Fruit fly (Drosophila melanogaster) whole organism, embryonic: Measurements from ENCODE around the gene Seipin.
A peak's percentile ranks its signal among the peaks of the same experiment; 100 is the strongest.

Source experiments
- Abd-B ChIP-seq: fragments of 200-800 bp; sonication (Bioruptor generic); optimal IDR thresholded peaks from 2 replicates; lab custom pipeline; 2018; ENCODE audit warnings: missing biosample characterization, mild to moderate bottlenecking, missing genetic modification characterization, moderate library complexity
- Ada2b ChIP-seq: fragments of 200-800 bp; sonication (Bioruptor generic); IDR thresholded peaks from 2 replicates; pipeline ENCODE4 v1.3.6; 2022; ENCODE audit warnings: missing biosample characterization, missing genetic modification characterization
- Aef1 ChIP-seq: fragments of 200-800 bp; sonication (Bioruptor generic); IDR thresholded peaks from 3 replicates; pipeline ENCODE4 v1.3.6; 2022; ENCODE audit warnings: missing biosample characterization, missing genetic modification characterization
- Blimp-1 ChIP-seq: fragments of 200-800 bp; sonication (Bioruptor generic); optimal IDR thresholded peaks from 3 replicates; lab custom pipeline; 2018; ENCODE audit warnings: missing biosample characterization, missing genetic modification characterization, mild to moderate bottlenecking, moderate library complexity, missing genetic modification reagents
- BtbVII ChIP-seq: fragments of 200-800 bp; sonication (Bioruptor generic); optimal IDR thresholded peaks from 3 replicates; lab custom pipeline; 2017; ENCODE audit warnings: missing biosample characterization, mild to moderate bottlenecking, missing genetic modification characterization
- C15 ChIP-seq: fragments of 200-800 bp; sonication (Bioruptor generic); IDR thresholded peaks from 3 replicates; pipeline ENCODE4 v1.3.6; 2022; ENCODE audit warnings: missing biosample characterization, missing genetic modification characterization
- CG10366 ChIP-seq: fragments of 200-800 bp; sonication (Bioruptor generic); IDR thresholded peaks from 2 replicates; pipeline ENCODE4 v1.3.6; 2022; ENCODE audit warnings: missing biosample characterization, missing genetic modification characterization
- CG10654 ChIP-seq: fragments of 200-800 bp; sonication (Bioruptor generic); optimal IDR thresholded peaks from 2 replicates; lab custom pipeline; 2016; ENCODE audit warnings: missing biosample characterization, missing genetic modification characterization
- CG14667 ChIP-seq: fragments of 200-800 bp; sonication (Bioruptor generic); IDR thresholded peaks from 2 replicates; pipeline ENCODE4 v1.3.6; 2022; ENCODE audit warnings: missing biosample characterization, missing genetic modification characterization
- CG17186 ChIP-seq: fragments of 200-800 bp; sonication (Bioruptor generic); optimal IDR thresholded peaks from 3 replicates; lab custom pipeline; 2017; ENCODE audit warnings: missing biosample characterization, missing genetic modification reagents, missing genetic modification characterization
- CG17328 ChIP-seq: fragments of 200-800 bp; sonication (Bioruptor generic); IDR thresholded peaks from 2 replicates; pipeline ENCODE4 v1.3.6; 2022; ENCODE audit warnings: missing biosample characterization, missing genetic modification characterization
- CG2129 ChIP-seq: fragments of 200-800 bp; sonication (Bioruptor generic); IDR thresholded peaks from 2 replicates; pipeline ENCODE4 v1.3.6; 2022; ENCODE audit warnings: missing biosample characterization, missing genetic modification characterization; ENCODE audit not compliant: partially characterized antibody
- CG4282 ChIP-seq: fragments of 200-800 bp; sonication (Bioruptor generic); optimal IDR thresholded peaks from 2 replicates; lab custom pipeline; 2016; ENCODE audit warnings: missing biosample characterization, missing genetic modification characterization
- CG4424 ChIP-seq: fragments of 200-800 bp; sonication (Bioruptor generic); optimal IDR thresholded peaks from 3 replicates; lab custom pipeline; 2016; ENCODE audit warnings: missing biosample characterization, missing genetic modification characterization
- CG8281 ChIP-seq: fragments of 200-800 bp; sonication (Bioruptor generic); optimal IDR thresholded peaks from 2 replicates; lab custom pipeline; 2018; ENCODE audit warnings: missing biosample characterization, mild to moderate bottlenecking, missing genetic modification characterization, moderate library complexity
- Dek ChIP-seq: fragments of 200-800 bp; sonication (Bioruptor generic); optimal IDR thresholded peaks from 3 replicates; lab custom pipeline; 2019; ENCODE audit warnings: missing biosample characterization, mild to moderate bottlenecking, missing genetic modification characterization, moderate library complexity
- Dip2 ChIP-seq: fragments of 200-800 bp; sonication (Bioruptor generic); IDR thresholded peaks from 2 replicates; pipeline ENCODE4 v1.3.6; 2022; ENCODE audit warnings: missing biosample characterization, missing genetic modification characterization
- Fer1 ChIP-seq: fragments of 200-800 bp; sonication (Bioruptor generic); optimal IDR thresholded peaks from 2 replicates; lab custom pipeline; 2017; ENCODE audit warnings: missing biosample characterization, mild to moderate bottlenecking, missing genetic modification characterization
- Fer3 ChIP-seq: fragments of 200-800 bp; sonication (Bioruptor generic); optimal IDR thresholded peaks from 2 replicates; lab custom pipeline; 2018; ENCODE audit warnings: missing biosample characterization, mild to moderate bottlenecking, missing genetic modification characterization, moderate library complexity
- H15 ChIP-seq: fragments of 200-800 bp; sonication (Bioruptor generic); IDR thresholded peaks from 3 replicates; pipeline ENCODE4 v1.3.6; 2022; ENCODE audit warnings: missing biosample characterization, missing genetic modification characterization
- Hr78 ChIP-seq, 2 experiments: fragments of 200-800 bp in 1 of 2; fragments of >200 bp in 1 of 2; sonication (Bioruptor generic) in 1 of 2; optimal IDR thresholded peaks; 2 replicates each; lab custom pipeline; 2017 to 2019; ENCODE audit warnings: missing biosample characterization in 2 of 2, missing genetic modification characterization in 2 of 2, mild to moderate bottlenecking in 1 of 2, moderate library complexity in 1 of 2
- Jarid2 ChIP-seq: fragments of 200-800 bp; sonication (Bioruptor generic); optimal IDR thresholded peaks from 3 replicates; lab custom pipeline; 2017; ENCODE audit warnings: mild to moderate bottlenecking, missing biosample characterization, missing genetic modification reagents, missing genetic modification characterization
- Lhr ChIP-seq: fragments of 200-800 bp; sonication (Bioruptor generic); optimal IDR thresholded peaks from 3 replicates; lab custom pipeline; 2017; ENCODE audit warnings: mild to moderate bottlenecking, missing biosample characterization, missing genetic modification reagents, missing genetic modification characterization
- Lim3 ChIP-seq: fragments of 200-800 bp; sonication (Bioruptor generic); IDR thresholded peaks from 2 replicates; pipeline ENCODE4 v1.3.6; 2022; ENCODE audit warnings: missing biosample characterization, missing genetic modification characterization
- Lpt ChIP-seq: fragments of >200 bp; optimal IDR thresholded peaks from 2 replicates; lab custom pipeline; 2018; ENCODE audit warnings: missing biosample characterization, missing genetic modification characterization
- Poxn ChIP-seq: fragments of 200-800 bp; sonication (Bioruptor generic); IDR thresholded peaks from 2 replicates; pipeline ENCODE4 v1.3.6; 2022; ENCODE audit warnings: missing biosample characterization, missing genetic modification characterization
- Sox102F ChIP-seq: fragments of 200-800 bp; sonication (Bioruptor generic); optimal IDR thresholded peaks from 2 replicates; lab custom pipeline; 2018; ENCODE audit warnings: missing biosample characterization, mild to moderate bottlenecking, missing genetic modification characterization, moderate library complexity
- Taf1 ChIP-seq: fragments of 200-800 bp; sonication (Bioruptor generic); IDR thresholded peaks from 2 replicates; pipeline ENCODE4 v1.3.6; 2022; ENCODE audit warnings: missing biosample characterization, missing genetic modification characterization
- bab2 ChIP-seq: fragments of 200-800 bp; sonication (Bioruptor generic); optimal IDR thresholded peaks from 2 replicates; lab custom pipeline; 2016; ENCODE audit warnings: missing biosample characterization, missing genetic modification characterization
- bcd ChIP-seq: fragments of 200-800 bp; sonication (Bioruptor generic); optimal IDR thresholded peaks from 2 replicates; lab custom pipeline; 2017; ENCODE audit warnings: missing biosample characterization, mild to moderate bottlenecking, missing genetic modification characterization
- br ChIP-seq: fragments of >200 bp; optimal IDR thresholded peaks from 2 replicates; lab custom pipeline; 2017
- cato ChIP-seq: fragments of 200-800 bp; sonication (Bioruptor generic); optimal IDR thresholded peaks from 2 replicates; lab custom pipeline; 2016; ENCODE audit warnings: missing biosample characterization, missing genetic modification characterization, borderline replicate concordance
- croc ChIP-seq: fragments of 200-800 bp; sonication (Bioruptor generic); conservative IDR thresholded peaks from 3 replicates; pipeline ENCODE4 v1.3.6; 2022; ENCODE audit warnings: missing biosample characterization, missing genetic modification characterization
- fd64A ChIP-seq: fragments of 200-800 bp; sonication (Bioruptor generic); optimal IDR thresholded peaks from 3 replicates; lab custom pipeline; 2018; ENCODE audit warnings: missing biosample characterization, mild to moderate bottlenecking, missing genetic modification characterization
- gce ChIP-seq: fragments of 200-800 bp; sonication (Bioruptor generic); IDR thresholded peaks from 3 replicates; pipeline ENCODE4 v1.3.6; 2022; ENCODE audit warnings: missing biosample characterization, missing genetic modification characterization
- gem ChIP-seq: fragments of 200-800 bp; sonication (Bioruptor generic); optimal IDR thresholded peaks from 2 replicates; lab custom pipeline; 2019; ENCODE audit warnings: missing biosample characterization, mild to moderate bottlenecking, missing genetic modification characterization, moderate library complexity
- grn ChIP-seq: fragments of 200-800 bp; sonication (Bioruptor generic); optimal IDR thresholded peaks from 3 replicates; lab custom pipeline; 2017; ENCODE audit warnings: missing biosample characterization, missing genetic modification characterization
- hkb ChIP-seq, 2 experiments: fragments of 200-800 bp in 1 of 2; fragments of >200 bp in 1 of 2; sonication (Bioruptor generic) in 1 of 2; IDR thresholded peaks in 1 of 2; optimal IDR thresholded peaks in 1 of 2; 2 replicates each; pipeline versions ENCODE4 v1.3.6 to Lab custom; 2017 to 2022; ENCODE audit warnings: missing biosample characterization in 1 of 2, missing genetic modification characterization in 1 of 2
- jing ChIP-seq: fragments of 200-800 bp; sonication (Bioruptor generic); optimal IDR thresholded peaks from 2 replicates; lab custom pipeline; 2018; ENCODE audit warnings: missing biosample characterization, mild to moderate bottlenecking, missing genetic modification characterization
- knrl ChIP-seq: fragments of 200-800 bp; sonication (Bioruptor generic); IDR thresholded peaks from 3 replicates; pipeline ENCODE4 v1.3.6; 2022; ENCODE audit warnings: missing biosample characterization, missing genetic modification characterization; ENCODE audit not compliant: partially characterized antibody
- lab ChIP-seq: fragments of 200-800 bp; sonication (Bioruptor generic); optimal IDR thresholded peaks from 3 replicates; lab custom pipeline; 2017; ENCODE audit warnings: missing biosample characterization, missing genetic modification characterization, mild to moderate bottlenecking, moderate library complexity, missing genetic modification reagents
- onecut ChIP-seq: fragments of 200-800 bp; sonication (Bioruptor generic); IDR thresholded peaks from 2 replicates; pipeline ENCODE4 v1.3.6; 2022; ENCODE audit warnings: missing biosample characterization, missing genetic modification characterization
- pnt ChIP-seq: fragments of 200-800 bp; sonication (Bioruptor generic); optimal IDR thresholded peaks from 3 replicates; lab custom pipeline; 2016; ENCODE audit warnings: missing biosample characterization, missing genetic modification characterization
- row ChIP-seq: fragments of 200-800 bp; sonication (Bioruptor generic); IDR thresholded peaks from 3 replicates; pipeline ENCODE4 v1.3.6; 2022; ENCODE audit warnings: missing biosample characterization, missing genetic modification characterization
- salm ChIP-seq: fragments of 200-800 bp; sonication (Bioruptor generic); optimal IDR thresholded peaks from 2 replicates; lab custom pipeline; 2018; ENCODE audit warnings: missing biosample characterization, mild to moderate bottlenecking, missing genetic modification characterization
- schlank ChIP-seq: fragments of 200-800 bp; sonication (Bioruptor generic); optimal IDR thresholded peaks from 2 replicates; lab custom pipeline; 2018; ENCODE audit warnings: missing biosample characterization, mild to moderate bottlenecking, missing genetic modification characterization
- slbo ChIP-seq: fragments of 200-800 bp; sonication (Bioruptor generic); IDR thresholded peaks from 2 replicates; pipeline ENCODE4 v1.3.6; 2022; ENCODE audit warnings: missing biosample characterization, missing genetic modification characterization
- slou ChIP-seq: fragments of 200-800 bp; sonication (Bioruptor generic); optimal IDR thresholded peaks from 3 replicates; lab custom pipeline; 2016; ENCODE audit warnings: missing biosample characterization, missing genetic modification characterization
- toy ChIP-seq: fragments of 200-800 bp; sonication (Bioruptor generic); IDR thresholded peaks from 2 replicates; pipeline ENCODE4 v1.3.6; 2022; ENCODE audit warnings: missing biosample characterization, missing genetic modification characterization
- vvl ChIP-seq: fragments of 200-800 bp; sonication (Bioruptor generic); IDR thresholded peaks from 2 replicates; pipeline ENCODE4 v1.3.6; 2022; ENCODE audit warnings: missing biosample characterization, missing genetic modification characterization
- zfh2 ChIP-seq: fragments of 200-800 bp; sonication (Bioruptor generic); optimal IDR thresholded peaks from 2 replicates; lab custom pipeline; 2016; ENCODE audit warnings: missing biosample characterization, missing genetic modification characterization

The Seipin gene

dm6 chrX:2619651-2620050 is at the start of gene Seipin, which contains the start of gene Tsp3A:
TSS of gene Seipin (plus strand) at chrX:2619799.
TSS of gene Tsp3A (minus strand) at chrX:2619738.
- TF ChIP-seq Lhr (GFP tag; lab: Kevin White, UChicago): peak; percentile 37
- peak in 1 of 2 experiments; percentile 71 for TF ChIP-seq Hr78 (GFP tag; optimal IDR thresholded peaks at IDR 0.05; lab: Kevin White, UChicago)
- TF ChIP-seq lab (GFP tag; lab: Kevin White, UChicago): peak; percentile 97
- peak; percentile 60 for TF ChIP-seq CG17186 (GFP tag; lab: Kevin White, UChicago)
- no peak for TF ChIP-seq knrl (GFP tag; lab: Robert Waterston, UW)
- peak; percentile 53 for TF ChIP-seq CG8281 (tag; lab: Kevin White, UChicago)
- TF ChIP-seq slbo: peak; percentile 93
- TF ChIP-seq Jarid2: no peak
- TF ChIP-seq Sox102F (GFP tag; lab: Kevin White, UChicago): peak; percentile 80
- no peak for TF ChIP-seq br
- peak; percentile 83 for TF ChIP-seq Taf1 (GFP tag; lab: Robert Waterston, UW)
- peak; percentile 86 for TF ChIP-seq CG10366
- TF ChIP-seq Lpt: no peak
- peak; percentile 65 for TF ChIP-seq Abd-B (GFP tag; lab: Kevin White, UChicago)
- TF ChIP-seq CG14667 (GFP tag; lab: Robert Waterston, UW): peak; percentile 76
- peak; percentile 79 for TF ChIP-seq CG10654 (GFP tag; lab: Kevin White, UChicago)
- TF ChIP-seq gce: peak; percentile 81; the same call in 1 of the 3 replicates
- TF ChIP-seq slou (GFP tag; lab: Kevin White, UChicago): no peak
- TF ChIP-seq croc (GFP tag; lab: Robert Waterston, UW): peak; percentile 36; the same call in 2 of the 3 replicates
- peak; percentile 56 for TF ChIP-seq cato (GFP tag; lab: Kevin White, UChicago)
- peak; percentile 88 for TF ChIP-seq Dek
- peak; percentile 73 for TF ChIP-seq salm
- TF ChIP-seq bcd (GFP tag; lab: Kevin White, UChicago): peak; percentile 87
- TF ChIP-seq Aef1 (GFP tag; lab: Robert Waterston, UW): peak; percentile 84
- peak; percentile 83 for TF ChIP-seq CG17328 (GFP tag; lab: Robert Waterston, UW)
- TF ChIP-seq gem (tag; lab: Kevin White, UChicago): no peak
- peak; percentile 90 for TF ChIP-seq Fer3
- no peak for TF ChIP-seq Dip2
- peak; percentile 91 for TF ChIP-seq Fer1 (GFP tag; lab: Kevin White, UChicago)
- TF ChIP-seq onecut (GFP tag; lab: Robert Waterston, UW): peak; percentile 81
- peak; percentile 89 for TF ChIP-seq BtbVII (GFP tag; lab: Kevin White, UChicago)
- TF ChIP-seq fd64A (GFP tag; lab: Kevin White, UChicago): peak; percentile 32
- TF ChIP-seq toy (GFP tag; lab: Robert Waterston, UW): peak; percentile 64; the same call in 1 of the 2 replicates
- no peak for TF ChIP-seq Lim3 (GFP tag; lab: Robert Waterston, UW)
- peak; percentile 94 for TF ChIP-seq vvl (GFP tag; lab: Robert Waterston, UW)
- TF ChIP-seq CG2129: no peak
- peak; percentile 81 for TF ChIP-seq CG4424
- TF ChIP-seq pnt (GFP tag; lab: Kevin White, UChicago): peak; percentile 57
- TF ChIP-seq Ada2b: peak; percentile 78
- peak; percentile 77 for TF ChIP-seq bab2 (GFP tag; lab: Kevin White, UChicago)
- TF ChIP-seq hkb (optimal IDR thresholded peaks at IDR 0.05; lab: Kevin White, UChicago): no peak
- peak; percentile 90 for TF ChIP-seq hkb (GFP tag; IDR thresholded peaks at IDR 0.05; lab: Robert Waterston, UW)
- TF ChIP-seq CG4282: peak; percentile 8
- TF ChIP-seq C15 (GFP tag; lab: Robert Waterston, UW): peak; percentile 62; the same call in 1 of the 3 replicates
- TF ChIP-seq zfh2: peak; percentile 85
- TF ChIP-seq schlank (tag; lab: Kevin White, UChicago): peak; percentile 87
- TF ChIP-seq Blimp-1 (GFP tag; lab: Kevin White, UChicago): peak; percentile 65
- TF ChIP-seq grn: peak; percentile 86
- TF ChIP-seq jing (GFP tag; lab: Kevin White, UChicago): no peak
- peak; percentile 91 for TF ChIP-seq row (GFP tag; lab: Robert Waterston, UW)
- peak; percentile 41; the same call in 1 of the 2 replicates for TF ChIP-seq Poxn (GFP tag; lab: Robert Waterston, UW)
- peak; percentile 75 for TF ChIP-seq H15 (GFP tag; lab: Robert Waterston, UW)
